Fruit fly (Drosophila melanogaster): ENCODE measurements around the gene Spp.

Spp gene

DNA sequence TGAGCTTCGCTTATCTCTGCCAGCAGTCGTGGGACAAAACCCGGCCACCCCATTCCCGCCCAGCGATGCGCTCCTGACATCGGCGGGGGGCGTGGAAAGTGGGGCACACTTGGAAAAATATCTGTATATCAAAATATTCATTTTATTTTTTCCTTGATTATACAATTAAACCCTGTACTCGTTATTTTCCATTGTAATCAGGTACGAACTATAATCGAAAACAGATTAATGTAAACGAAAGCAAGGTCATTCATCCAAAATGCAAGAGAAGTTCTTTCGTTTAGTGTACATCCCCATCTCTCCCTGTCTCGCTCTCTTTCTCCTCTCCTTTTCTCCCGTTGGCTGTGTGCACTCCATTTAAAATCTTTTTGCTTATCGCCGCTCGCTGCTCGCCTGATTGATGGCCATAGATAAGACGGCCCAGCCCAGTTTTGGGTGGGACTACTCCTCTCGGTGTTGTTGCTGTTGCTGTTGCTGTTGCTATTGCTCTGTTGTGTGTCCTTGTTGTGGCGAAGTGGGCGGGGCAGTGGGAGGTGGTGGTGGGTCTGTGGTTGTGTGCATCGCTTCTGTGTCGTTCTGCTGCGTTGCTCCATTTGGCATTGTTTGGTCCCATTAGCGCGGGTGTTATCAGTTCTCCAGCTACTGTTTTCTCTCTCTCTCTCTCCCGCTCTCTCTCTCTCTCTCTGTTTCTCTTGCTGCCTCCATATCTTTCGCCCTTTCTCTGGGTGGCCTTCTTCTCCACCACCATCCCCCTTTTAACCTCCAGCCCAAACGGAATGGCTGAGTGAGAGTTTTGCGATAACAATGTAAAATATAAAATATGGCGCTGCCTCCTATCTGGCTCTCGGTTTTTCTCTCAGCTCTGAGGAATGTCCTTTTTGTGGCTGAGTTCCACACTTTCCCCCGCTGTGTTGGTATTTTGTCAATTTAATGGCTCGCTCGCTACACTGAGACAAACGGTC lies 28.1 kb downstream of the Spp start (continued):
- TF ChIP-seq lab (GFP tag; optimal IDR thresholded peaks at IDR 0.05) (peak; percentile 90), prd (optimal IDR thresholded peaks at IDR 0.05) (no peak), prd (GFP tag; IDR thresholded peaks at IDR 0.05) (peak; percentile 86), CG11247 (GFP tag; IDR thresholded peaks at IDR 0.05) (no peak), CG12744 (GFP tag; optimal IDR thresholded peaks at IDR 0.05) (no peak), C15 (GFP tag; IDR thresholded peaks at IDR 0.05) (peak; percentile 61; the same call in 1 of the 3 replicates), Max (GFP tag; optimal IDR thresholded peaks at IDR 0.05) (peak; percentile 53), Dp (GFP tag; optimal IDR thresholded peaks at IDR 0.05) (no peak), Bdp1 (GFP tag; optimal IDR thresholded peaks at IDR 0.05) (peak; percentile 38), phol (tag; optimal IDR thresholded peaks at IDR 0.05) (peak; percentile 86), onecut (GFP tag; IDR thresholded peaks at IDR 0.05) (peak; percentile 52), CG1024 (GFP tag; IDR thresholded peaks at IDR 0.05) (no peak; the same call in 1 of the 2 replicates), ci (GFP tag; IDR thresholded peaks at IDR 0.05) (peak; percentile 93), CG4854 (GFP tag; optimal IDR thresholded peaks at IDR 0.05) (no peak), lilli (GFP tag; optimal IDR thresholded peaks at IDR 0.05) (peak; percentile 66), CG17612 (GFP tag; IDR thresholded peaks at IDR 0.05) (no peak), Spps (tag; optimal IDR thresholded peaks at IDR 0.05) (peak; percentile 70), yki (optimal IDR thresholded peaks at IDR 0.05) (peak; percentile 5), gem (tag; optimal IDR thresholded peaks at IDR 0.05) (peak; percentile 90), CG7963 (GFP tag; IDR thresholded peaks at IDR 0.05; ENCODE audit: partially characterized antibody) (no peak), CG7745 (tag; optimal IDR thresholded peaks at IDR 0.05) (no peak), HHEX (GFP tag; optimal IDR thresholded peaks at IDR 0.05) (peak; percentile 72), repo (GFP tag; optimal IDR thresholded peaks at IDR 0.05) (no peak), tup (GFP tag; optimal IDR thresholded peaks at IDR 0.05) (peak; percentile 19), ato (GFP tag; IDR thresholded peaks at IDR 0.05; ENCODE audit: partially characterized antibody) (no peak), her (GFP tag; optimal IDR thresholded peaks at IDR 0.05) (peak; percentile 7), Camta (GFP tag; optimal IDR thresholded peaks at IDR 0.05) (peak; percentile 67), Atf-2 (GFP tag; optimal IDR thresholded peaks at IDR 0.05) (peak; percentile 57), CG15011 (GFP tag; optimal IDR thresholded peaks at IDR 0.05) (peak; percentile 63), Hr3 (GFP tag; optimal IDR thresholded peaks at IDR 0.05) (peak; percentile 76), CG43689 (GFP tag; IDR thresholded peaks at IDR 0.05) (0 out of 2 replicates have a peak, but pooled peaks have one; percentile 9), Sry-β (GFP tag; optimal IDR thresholded peaks at IDR 0.05) (no peak), pros (GFP tag; optimal IDR thresholded peaks at IDR 0.05) (peak; percentile 9), ERR (GFP tag; optimal IDR thresholded peaks at IDR 0.05) (no peak), trh (GFP tag; optimal IDR thresholded peaks at IDR 0.05) (peak; percentile 54), az2 (GFP tag; optimal IDR thresholded peaks at IDR 0.05) (peak; percentile 80), cg (GFP tag; optimal IDR thresholded peaks at IDR 0.05) (peak; percentile 9), Dbx (GFP tag; IDR thresholded peaks at IDR 0.05) (peak; percentile 68), CG8290 (GFP tag; optimal IDR thresholded peaks at IDR 0.05) (no peak), CG8290 (tag; optimal IDR thresholded peaks at IDR 0.05) (peak in 1 of 2 experiments; percentile 69), Ets65A (GFP tag) (peak; percentile 67), gsb-n (tag; optimal IDR thresholded peaks at IDR 0.05) (peak; percentile 77), CG12942 (GFP tag; optimal IDR thresholded peaks at IDR 0.05) (peak; percentile 71), Stat92E (GFP tag; optimal IDR thresholded peaks at IDR 0.05) (no peak), CG42726 (GFP tag; IDR thresholded peaks at IDR 0.05; ENCODE audit: partially characterized antibody) (no peak), CG12236 (GFP tag; optimal IDR thresholded peaks at IDR 0.05) (peak; percentile 49), hbn (GFP tag; IDR thresholded peaks at IDR 0.05; ENCODE audit: partially characterized antibody) (no peak), CG17328 (GFP tag; IDR thresholded peaks at IDR 0.05) (peak; percentile 82), CG13775 (GFP tag; optimal IDR thresholded peaks at IDR 0.05) (peak; percentile 57)

Data from whole organism, embryonic.